Worm (Caenorhabditis elegans): ENCODE results near the gene agt-2.

DNA sequence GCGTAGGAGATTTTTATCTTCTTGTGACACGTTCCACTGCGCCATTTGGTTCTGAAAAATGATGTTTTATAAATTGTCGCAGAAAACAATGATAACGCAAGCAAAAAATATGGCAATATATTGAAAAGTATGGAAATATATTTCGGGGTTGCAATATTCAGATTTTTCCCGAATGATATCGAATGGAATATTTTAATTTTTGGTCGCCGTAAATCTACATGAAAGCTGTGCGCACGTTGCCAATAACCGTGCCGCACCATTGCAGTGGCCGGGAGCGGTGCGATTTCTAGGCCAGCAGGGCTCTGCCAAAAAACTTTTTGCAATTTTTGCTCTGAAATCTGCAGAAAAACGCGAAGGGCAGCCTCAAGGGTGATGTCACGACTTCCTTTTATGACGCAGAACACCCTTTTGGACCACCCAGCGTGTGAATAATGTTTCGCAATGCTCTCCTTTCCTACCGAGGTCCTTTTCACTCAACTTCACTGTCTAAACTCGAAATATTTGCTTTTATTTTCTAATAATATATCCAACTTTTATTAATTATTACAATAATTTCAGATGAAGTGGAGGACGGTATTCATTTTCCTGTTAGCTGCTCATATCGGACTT lies 15.4 kb downstream of the agt-2 start, which contains the start of the genes F09E5.11 and bmy-1:
- TF ChIP-seq nhr-237 (tag; optimal IDR thresholded peaks at IDR 0.05) (no peak), egl-27 (tag; optimal IDR thresholded peaks at IDR 0.05) (no peak), mdl-1 (tag; optimal IDR thresholded peaks at IDR 0.05) (no peak)

All from whole organism, L3 larva.